Worm (Caenorhabditis elegans) whole organism, L3 larva: ENCODE results near the gene Y16B4A.2.

Source experiments
- R02D3.7 ChIP-seq: fragments of 150-350 bp; optimal IDR thresholded peaks from 2 replicates; lab custom pipeline; 2014; ENCODE audit warnings: missing biosample characterization, missing genetic modification characterization
- ZK546.5 ChIP-seq: sonication (generic microtip); optimal IDR thresholded peaks from 2 replicates; lab custom pipeline; 2017; ENCODE audit warnings: missing biosample characterization, missing genetic modification characterization
- aly-2 ChIP-seq: fragments of 150-350 bp; optimal IDR thresholded peaks from 2 replicates; lab custom pipeline; 2014; ENCODE audit warnings: missing biosample characterization, missing genetic modification characterization
- ama-1 ChIP-seq: fragments of 150-350 bp; optimal IDR thresholded peaks from 2 replicates; lab custom pipeline; 2018
- ceh-16 ChIP-seq: sonication (generic microtip); optimal IDR thresholded peaks from 2 replicates; lab custom pipeline; 2017; ENCODE audit warnings: missing biosample characterization, missing genetic modification characterization
- ceh-28 ChIP-seq: fragments of 150-350 bp; optimal IDR thresholded peaks from 2 replicates; lab custom pipeline; 2014; ENCODE audit warnings: missing biosample characterization, missing genetic modification reagents, missing genetic modification characterization
- ceh-82 ChIP-seq: fragments of 150-350 bp; optimal IDR thresholded peaks from 2 replicates; lab custom pipeline; 2014; ENCODE audit warnings: missing biosample characterization, missing genetic modification characterization
- ceh-9 ChIP-seq: sonication (generic microtip); optimal IDR thresholded peaks from 2 replicates; lab custom pipeline; 2018; ENCODE audit warnings: missing biosample characterization, missing genetic modification characterization
- daf-12 ChIP-seq: fragments of 150-350 bp; optimal IDR thresholded peaks from 2 replicates; lab custom pipeline; 2014; ENCODE audit warnings: missing biosample characterization, missing genetic modification reagents, missing genetic modification characterization
- egl-27 ChIP-seq: sonication (generic microtip); optimal IDR thresholded peaks from 4 replicates; lab custom pipeline; 2017; ENCODE audit warnings: missing biosample characterization, missing genetic modification reagents, missing genetic modification characterization
- egl-5 ChIP-seq: fragments of 150-350 bp; optimal IDR thresholded peaks from 2 replicates; lab custom pipeline; 2017; ENCODE audit warnings: missing biosample characterization, missing genetic modification reagents, missing genetic modification characterization, inconsistent platforms
- elt-1 ChIP-seq: fragments of 150-350 bp; optimal IDR thresholded peaks from 2 replicates; lab custom pipeline; 2014; ENCODE audit warnings: missing biosample characterization, missing genetic modification characterization
- elt-2 ChIP-seq: sonication (generic microtip); optimal IDR thresholded peaks from 2 replicates; lab custom pipeline; 2016; ENCODE audit warnings: missing genetic modification reagents, mild to moderate bottlenecking, missing genetic modification characterization, missing compliant biosample characterization
- elt-3 ChIP-seq, 3 experiments: fragments of 150-350 bp in 1 of 3; sonication (generic microtip) in 2 of 3; optimal IDR thresholded peaks; 2 replicates in 2 of 3; 4 replicates in 1 of 3; lab custom pipeline; 2014 to 2017; ENCODE audit warnings: missing biosample characterization in 3 of 3, missing genetic modification characterization in 3 of 3
- eor-1 ChIP-seq, 2 experiments: fragments of 150-350 bp; optimal IDR thresholded peaks; 2 replicates each; lab custom pipeline; 2014 to 2018; ENCODE audit warnings: missing biosample characterization in 2 of 2, missing genetic modification characterization in 2 of 2
- fkh-10 ChIP-seq: sonication (generic microtip); optimal IDR thresholded peaks from 2 replicates; lab custom pipeline; 2017; ENCODE audit warnings: missing biosample characterization, missing genetic modification reagents, missing genetic modification characterization
- fkh-2 ChIP-seq: fragments of 150-350 bp; optimal IDR thresholded peaks from 2 replicates; lab custom pipeline; 2014; ENCODE audit warnings: missing biosample characterization, missing genetic modification reagents, missing genetic modification characterization
- fos-1 ChIP-seq: fragments of 150-350 bp; optimal IDR thresholded peaks from 2 replicates; lab custom pipeline; 2014; ENCODE audit warnings: missing biosample characterization, missing genetic modification characterization
- hmg-11 ChIP-seq: sonication (generic microtip); optimal IDR thresholded peaks from 2 replicates; lab custom pipeline; 2016; ENCODE audit warnings: missing genetic modification characterization, missing compliant biosample characterization
- jun-1 ChIP-seq: fragments of 150-350 bp; optimal IDR thresholded peaks from 2 replicates; lab custom pipeline; 2014; ENCODE audit warnings: missing biosample characterization, missing genetic modification reagents, missing genetic modification characterization
- lin-15B ChIP-seq: fragments of 150-350 bp; optimal IDR thresholded peaks from 2 replicates; lab custom pipeline; 2014; ENCODE audit warnings: missing biosample characterization, missing genetic modification characterization
- lin-39 ChIP-seq: fragments of 150-350 bp; optimal IDR thresholded peaks from 2 replicates; lab custom pipeline; 2018; ENCODE audit warnings: missing biosample characterization, missing genetic modification reagents, missing genetic modification characterization
- lsy-12 ChIP-seq: sonication (generic microtip); optimal IDR thresholded peaks from 2 replicates; lab custom pipeline; 2016; ENCODE audit warnings: mild to moderate bottlenecking, missing genetic modification characterization, missing compliant biosample characterization
- mdl-1 ChIP-seq: fragments of 150-350 bp; optimal IDR thresholded peaks from 2 replicates; lab custom pipeline; 2014; ENCODE audit warnings: missing biosample characterization, missing genetic modification characterization
- mml-1 ChIP-seq: fragments of 150-350 bp; sonication (generic microtip); optimal IDR thresholded peaks from 3 replicates; lab custom pipeline; 2014; ENCODE audit warnings: missing biosample characterization, missing genetic modification characterization
- nfya-1 ChIP-seq: sonication (generic microtip); optimal IDR thresholded peaks from 2 replicates; lab custom pipeline; 2017; ENCODE audit warnings: missing genetic modification characterization, mild to moderate bottlenecking, missing compliant biosample characterization, antibody characterized with exemption, moderate library complexity; ENCODE audit not compliant: insufficient read depth
- nhr-11 ChIP-seq: fragments of 150-350 bp; optimal IDR thresholded peaks from 2 replicates; lab custom pipeline; 2014; ENCODE audit warnings: missing biosample characterization, missing genetic modification characterization
- nhr-12 ChIP-seq: fragments of 150-350 bp; optimal IDR thresholded peaks from 2 replicates; lab custom pipeline; 2014; ENCODE audit warnings: missing biosample characterization, missing genetic modification characterization
- nhr-23 ChIP-seq: fragments of 150-350 bp; optimal IDR thresholded peaks from 2 replicates; lab custom pipeline; 2014; ENCODE audit warnings: missing biosample characterization, missing genetic modification reagents, missing genetic modification characterization
- nhr-237 ChIP-seq: fragments of 150-350 bp; optimal IDR thresholded peaks from 2 replicates; lab custom pipeline; 2014; ENCODE audit warnings: missing biosample characterization, missing genetic modification characterization
- nhr-25 ChIP-seq: sonication (generic microtip); optimal IDR thresholded peaks from 2 replicates; lab custom pipeline; 2017; ENCODE audit warnings: missing biosample characterization, missing genetic modification characterization
- nhr-28 ChIP-seq: fragments of 150-350 bp; optimal IDR thresholded peaks from 2 replicates; lab custom pipeline; 2014; ENCODE audit warnings: missing biosample characterization, missing genetic modification characterization
- nhr-43 ChIP-seq: sonication (generic microtip); optimal IDR thresholded peaks from 2 replicates; lab custom pipeline; 2016; ENCODE audit warnings: mild to moderate bottlenecking, missing genetic modification characterization, missing compliant biosample characterization; ENCODE audit not compliant: poor library complexity, severe bottlenecking
- nhr-67 ChIP-seq: fragments of 150-350 bp; optimal IDR thresholded peaks from 2 replicates; lab custom pipeline; 2014; ENCODE audit warnings: missing biosample characterization, missing genetic modification characterization
- nhr-76 ChIP-seq: fragments of 150-350 bp; sonication (generic microtip); optimal IDR thresholded peaks from 5 replicates; lab custom pipeline; 2014; ENCODE audit warnings: missing biosample characterization, missing genetic modification characterization
- nhr-77 ChIP-seq: fragments of 150-350 bp; optimal IDR thresholded peaks from 2 replicates; lab custom pipeline; 2014; ENCODE audit warnings: missing biosample characterization, missing genetic modification characterization
- pha-4 ChIP-seq: fragments of 150-350 bp; optimal IDR thresholded peaks from 2 replicates; lab custom pipeline; 2014; ENCODE audit warnings: missing biosample characterization, missing genetic modification reagents, missing genetic modification characterization
- pqm-1 ChIP-seq: fragments of 150-350 bp; optimal IDR thresholded peaks from 2 replicates; lab custom pipeline; 2017; ENCODE audit warnings: missing biosample characterization, missing genetic modification characterization, inconsistent platforms
- sea-2 ChIP-seq: fragments of 150-350 bp; sonication (generic microtip); optimal IDR thresholded peaks from 4 replicates; lab custom pipeline; 2014; ENCODE audit warnings: missing biosample characterization, missing genetic modification reagents, missing genetic modification characterization
- skn-1 ChIP-seq: fragments of 150-350 bp; optimal IDR thresholded peaks from 2 replicates; lab custom pipeline; 2014; ENCODE audit warnings: missing biosample characterization, missing genetic modification characterization
- snpc-4 ChIP-seq: fragments of 150-350 bp; optimal IDR thresholded peaks from 2 replicates; lab custom pipeline; 2014; ENCODE audit warnings: missing biosample characterization, missing genetic modification characterization
- tbx-2 ChIP-seq: sonication (generic microtip); optimal IDR thresholded peaks from 2 replicates; lab custom pipeline; 2016; ENCODE audit warnings: mild to moderate bottlenecking, missing genetic modification characterization, missing compliant biosample characterization
- unc-39 ChIP-seq: sonication (generic microtip); optimal IDR thresholded peaks from 4 replicates; lab custom pipeline; 2017; ENCODE audit warnings: missing biosample characterization, missing genetic modification characterization
- unc-62 ChIP-seq: fragments of 150-350 bp; sonication (generic microtip); optimal IDR thresholded peaks from 4 replicates; lab custom pipeline; 2014; ENCODE audit warnings: missing biosample characterization, missing genetic modification reagents, missing genetic modification characterization
- zag-1 ChIP-seq: fragments of 150-350 bp; optimal IDR thresholded peaks from 2 replicates; lab custom pipeline; 2014; ENCODE audit warnings: missing biosample characterization, missing genetic modification characterization
- ztf-11 ChIP-seq: fragments of 150-350 bp; optimal IDR thresholded peaks from 2 replicates; lab custom pipeline; 2014; ENCODE audit warnings: missing biosample characterization, missing genetic modification characterization
- ztf-4 ChIP-seq: fragments of 150-350 bp; optimal IDR thresholded peaks from 2 replicates; lab custom pipeline; 2014; ENCODE audit warnings: missing biosample characterization, missing genetic modification characterization

Gene Y16B4A.2

DNA sequence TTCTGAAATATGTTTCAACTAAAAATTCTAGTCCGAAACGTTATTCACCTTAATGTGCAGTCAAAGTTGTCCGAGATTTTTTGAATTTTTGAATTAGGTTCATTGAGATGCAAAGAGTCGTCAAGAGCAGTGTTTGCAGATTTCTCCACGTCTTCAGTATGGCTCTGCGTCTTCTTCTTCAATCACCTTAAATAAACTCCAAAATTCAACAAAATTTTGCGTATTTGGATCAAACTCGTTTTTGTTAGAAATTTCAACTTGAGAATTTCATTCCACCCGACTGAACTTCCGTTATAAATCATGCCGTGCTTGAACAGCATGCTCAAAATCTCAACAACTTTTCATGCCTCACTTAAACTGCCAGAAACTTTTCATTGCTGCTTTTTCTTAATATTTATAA is 40.4 kb upstream of the Y16B4A.2 start, which contains the start of gene T04C10.3:
Gene T04C10.3, plus strand, starts transcription at position 301 of the 400 bp plus-strand sequence.
- no peak for TF ChIP-seq ama-1 (lab: Kevin White, UChicago)
- TF ChIP-seq unc-62: no peak
- no peak for TF ChIP-seq ZK546.5 (tag; lab: Kevin White, UChicago)
- TF ChIP-seq nhr-76 (tag; lab: Kevin White, UChicago): no peak
- TF ChIP-seq nhr-12 (tag; lab: Kevin White, UChicago): no peak
- TF ChIP-seq nhr-43 (tag; lab: Kevin White, UChicago): no peak
- TF ChIP-seq nfya-1: no peak
- TF ChIP-seq pqm-1 (tag; lab: Kevin White, UChicago): no peak
- TF ChIP-seq nhr-11 (tag; lab: Kevin White, UChicago): no peak
- TF ChIP-seq skn-1 (tag; lab: Kevin White, UChicago): no peak
- no peak for TF ChIP-seq snpc-4
- TF ChIP-seq ceh-16 (tag; lab: Kevin White, UChicago): no peak
- TF ChIP-seq tbx-2 (tag; lab: Kevin White, UChicago): no peak
- no peak for TF ChIP-seq nhr-23 (tag; lab: Kevin White, UChicago)
- TF ChIP-seq ztf-11 (tag; lab: Kevin White, UChicago): no peak
- no peak for TF ChIP-seq ceh-28 (tag; lab: Kevin White, UChicago)
- TF ChIP-seq zag-1 (tag; lab: Kevin White, UChicago): no peak
- no peak for TF ChIP-seq ztf-4
- TF ChIP-seq nhr-28: no peak
- TF ChIP-seq aly-2: no peak

DNA sequence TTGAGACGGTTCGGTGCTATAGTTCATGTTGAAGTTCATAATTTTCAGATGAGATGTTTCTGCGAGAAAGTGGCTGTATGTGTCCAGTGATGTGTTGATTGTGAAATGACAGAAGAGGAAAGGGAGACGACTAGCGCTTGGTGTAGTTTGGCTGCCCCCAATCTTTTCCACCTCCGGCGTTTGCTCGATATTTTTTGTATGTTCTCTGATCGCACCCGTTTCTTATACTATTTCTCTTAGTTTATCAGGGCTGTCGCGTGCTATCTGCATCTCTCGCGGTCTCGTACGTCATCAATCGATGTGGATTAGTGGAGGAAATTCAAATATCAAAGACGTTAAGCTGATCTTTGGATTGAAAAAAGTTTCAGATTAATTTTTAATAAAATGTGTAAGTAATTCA is 39.1 kb upstream of the Y16B4A.2 start, which contains the start of gene atf-4:
Gene atf-4, minus strand, starts transcription at position 93 of the 400 bp plus-strand sequence.
- TF ChIP-seq elt-2 (tag; lab: Kevin White, UChicago) (peak; percentile 71), nhr-43 (tag; lab: Kevin White, UChicago) (peak; percentile 78), lin-39 (tag; lab: Kevin White, UChicago) (peak; percentile 41), eor-1 (tag; optimal IDR thresholded peaks at IDR 0.05; lab: Kevin White, UChicago) (no peak), fkh-10 (GFP tag; lab: Kevin White, UChicago) (no peak), mdl-1 (tag; lab: Kevin White, UChicago) (peak; percentile 75), ZK546.5 (tag; lab: Kevin White, UChicago) (no peak), pha-4 (tag; lab: Kevin White, UChicago) (peak; percentile 54), jun-1 (tag; lab: Kevin White, UChicago) (peak; percentile 54), hmg-11 (tag; lab: Kevin White, UChicago) (peak; percentile 78), lin-15B (tag; lab: Kevin White, UChicago) (no peak), nhr-77 (tag; lab: Kevin White, UChicago) (no peak), nhr-25 (tag; lab: Kevin White, UChicago) (peak; percentile 55), ztf-4 (no peak), lsy-12 (tag; lab: Kevin White, UChicago) (no peak), elt-1 (tag; lab: Kevin White, UChicago) (no peak), ceh-16 (tag; lab: Kevin White, UChicago) (no peak), mml-1 (tag; lab: Kevin White, UChicago) (no peak), egl-27 (tag; lab: Kevin White, UChicago) (no peak), ama-1 (lab: Kevin White, UChicago) (no peak), unc-62 (no peak), zag-1 (tag; lab: Kevin White, UChicago) (no peak), sea-2 (GFP tag; lab: Kevin White, UChicago) (no peak), snpc-4 (peak; percentile 22), ceh-9 (tag; lab: Kevin White, UChicago) (no peak), nhr-23 (tag; lab: Kevin White, UChicago) (peak; percentile 62), nhr-28 (no peak), pqm-1 (tag; lab: Kevin White, UChicago) (peak; percentile 62), nhr-76 (tag; lab: Kevin White, UChicago) (no peak), elt-3 (tag; optimal IDR thresholded peaks at IDR 0.05; lab: Kevin White, UChicago) (no peak), ztf-11 (tag; lab: Kevin White, UChicago) (no peak), fos-1 (tag; lab: Kevin White, UChicago) (no peak), nfya-1 (peak; percentile 74), aly-2 (no peak), egl-5 (tag; lab: Kevin White, UChicago) (peak; percentile 69), nhr-11 (tag; lab: Kevin White, UChicago) (peak; percentile 6), nhr-237 (tag; lab: Kevin White, UChicago) (no peak), tbx-2 (tag; lab: Kevin White, UChicago) (no peak), R02D3.7 (no peak), fkh-2 (no peak), skn-1 (tag; lab: Kevin White, UChicago) (no peak), daf-12 (tag; lab: Kevin White, UChicago) (no peak), nhr-12 (tag; lab: Kevin White, UChicago) (no peak), nhr-67 (no peak), unc-39 (tag; lab: Kevin White, UChicago) (no peak), ceh-28 (tag; lab: Kevin White, UChicago) (peak; percentile 87), ceh-82 (tag; lab: Kevin White, UChicago) (no peak)
